Worm (Caenorhabditis elegans) whole organism, midembryonic: ENCODE results near the gene R05G9.3.

ENCODE experiments used
- T22C8.4 ChIP-seq: fragments of 200-800 bp; sonication (Bioruptor generic); IDR thresholded peaks from 2 replicates; pipeline ENCODE4 v1.3.6; 2022; ENCODE audit warnings: missing genetic modification characterization, missing compliant biosample characterization
- cog-1 ChIP-seq: sonication (generic microtip); optimal IDR thresholded peaks from 2 replicates; lab custom pipeline; 2016; ENCODE audit warnings: missing genetic modification characterization, missing compliant biosample characterization
- flt-1 ChIP-seq: fragments of 200-800 bp; sonication (Bioruptor generic); IDR thresholded peaks from 2 replicates; pipeline ENCODE4 v1.3.6; 2022; ENCODE audit warnings: missing genetic modification characterization, missing compliant biosample characterization
- klf-2 ChIP-seq: fragments of 200-800 bp; sonication (Bioruptor generic); conservative IDR thresholded peaks from 2 replicates; pipeline ENCODE4 v1.3.6; 2022; ENCODE audit warnings: missing genetic modification reagents, missing genetic modification characterization, missing compliant biosample characterization
- med-1 ChIP-seq: sonication (generic microtip); optimal IDR thresholded peaks from 2 replicates; lab custom pipeline; 2017; ENCODE audit warnings: missing genetic modification characterization, mild to moderate bottlenecking, missing compliant biosample characterization, antibody characterized with exemption, missing genetic modification reagents; ENCODE audit not compliant: insufficient read depth
- ref-1 ChIP-seq: fragments of 200-800 bp; sonication (Bioruptor generic); conservative IDR thresholded peaks from 2 replicates; pipeline ENCODE4 v1.3.6; 2022; ENCODE audit warnings: missing genetic modification reagents, missing genetic modification characterization, missing compliant biosample characterization
- tab-1 ChIP-seq: fragments of 200-800 bp; sonication (Bioruptor generic); IDR thresholded peaks from 2 replicates; pipeline ENCODE4 v1.3.6; 2022; ENCODE audit warnings: missing genetic modification characterization, missing compliant biosample characterization
- ztf-23 ChIP-seq: fragments of 200-800 bp; sonication (Bioruptor generic); IDR thresholded peaks from 2 replicates; pipeline ENCODE4 v1.3.6; 2022; ENCODE audit warnings: missing genetic modification reagents, missing genetic modification characterization, missing compliant biosample characterization
- ztf-29 ChIP-seq: fragments of 200-800 bp; sonication (Bioruptor generic); IDR thresholded peaks from 2 replicates; pipeline ENCODE4 v1.3.6; 2022; ENCODE audit warnings: missing genetic modification reagents, missing genetic modification characterization, missing compliant biosample characterization

Gene R05G9.3

ce11 chrII:6454671-6455070, 46.6 kb downstream of the R05G9.3 start, which contains the start of gene aptf-1:
Gene aptf-1, plus strand, starts transcription at chrII:6454971.
- TF ChIP-seq ref-1 (no peak), ztf-23 (GFP tag; lab: Robert Waterston, UW) (no peak), tab-1 (GFP tag; lab: Robert Waterston, UW) (no peak)

ce11 chrII:6453341-6453806, 47.9 kb downstream of the R05G9.3 start, which contains the start of gene atg-16.2:
Gene atg-16.2, minus strand, starts transcription at chrII:6453391.
- no peak for TF ChIP-seq flt-1 (GFP tag; lab: Robert Waterston, UW)
- no peak for TF ChIP-seq klf-2 (GFP tag; lab: Robert Waterston, UW)
- no peak for TF ChIP-seq T22C8.4 (GFP tag; lab: Robert Waterston, UW)
- no peak for TF ChIP-seq ref-1
- TF ChIP-seq ztf-29, result no peak
- TF ChIP-seq cog-1 (tag; lab: Kevin White, UChicago), result peak; percentile 22
- peak; percentile 24 for TF ChIP-seq med-1 (GFP tag; lab: Kevin White, UChicago)
- no peak for TF ChIP-seq tab-1 (GFP tag; lab: Robert Waterston, UW)
- TF ChIP-seq ztf-23 (GFP tag; lab: Robert Waterston, UW), result peak; percentile 39; the same call in 1 of the 2 replicates
